Fruit fly (Drosophila melanogaster): ENCODE data around the gene Rsph9.
A peak's percentile ranks its signal among the peaks of the same experiment; 100 is the strongest.

Rsph9 gene

dm6 chr2L:17383588-17384308, 28.7 kb downstream of the Rsph9 start, which contains the start of gene Lrch (continued):
- TF ChIP-seq CG9215 (GFP tag; IDR thresholded peaks at IDR 0.05) = no peak
- no peak; the same call in 2 of the 3 replicates for TF ChIP-seq Mrtf (GFP tag; IDR thresholded peaks at IDR 0.05)
- TF ChIP-seq Fer2 (tag; optimal IDR thresholded peaks at IDR 0.05) = no peak
- TF ChIP-seq slbo (GFP tag; IDR thresholded peaks at IDR 0.05) = peak; percentile 39; the same call in 1 of the 2 replicates
- no peak for TF ChIP-seq esg (GFP tag; conservative IDR thresholded peaks at IDR 0.05)
- TF ChIP-seq CG11696 (GFP tag; IDR thresholded peaks at IDR 0.05) = no peak
- peak; percentile 68 for TF ChIP-seq onecut (GFP tag; IDR thresholded peaks at IDR 0.05)
- TF ChIP-seq CG14441 (GFP tag; IDR thresholded peaks at IDR 0.05) = 0 out of 2 replicates have a peak, but pooled peaks have one; percentile 17
- TF ChIP-seq CG4730 (GFP tag; IDR thresholded peaks at IDR 0.05) = no peak
- peak in 1 of 2 experiments; percentile 2 for TF ChIP-seq bsh (GFP tag; optimal IDR thresholded peaks at IDR 0.05)
- peak; percentile 51 for TF ChIP-seq sug (tag; optimal IDR thresholded peaks at IDR 0.05)
- TF ChIP-seq Myb (GFP tag; optimal IDR thresholded peaks at IDR 0.05) = no peak
- no peak for TF ChIP-seq CG8765 (GFP tag; IDR thresholded peaks at IDR 0.05)
- no peak for TF ChIP-seq NK7.1 (GFP tag; optimal IDR thresholded peaks at IDR 0.05)
- no peak for TF ChIP-seq CG9797 (GFP tag; optimal IDR thresholded peaks at IDR 0.05)
- no peak for TF ChIP-seq wor (GFP tag; IDR thresholded peaks at IDR 0.05)
- no peak for TF ChIP-seq ken (GFP tag; IDR thresholded peaks at IDR 0.05)
- TF ChIP-seq CG1647 (GFP tag; optimal IDR thresholded peaks at IDR 0.05) = no peak
- no peak; the same call in 1 of the 2 replicates for TF ChIP-seq seq (GFP tag; IDR thresholded peaks at IDR 0.05)
- TF ChIP-seq her (GFP tag; optimal IDR thresholded peaks at IDR 0.05) = peak; percentile 93
- TF ChIP-seq Dp (GFP tag; optimal IDR thresholded peaks at IDR 0.05) = peak; percentile 87
- peak; percentile 8 for TF ChIP-seq CG31365 (tag; optimal IDR thresholded peaks at IDR 0.05)
- no peak for TF ChIP-seq Ets65A (GFP tag)
- TF ChIP-seq scrt (GFP tag; optimal IDR thresholded peaks at IDR 0.05) = peak; percentile 55
- TF ChIP-seq kni (GFP tag; optimal IDR thresholded peaks at IDR 0.05) = peak; percentile 52
- peak; percentile 44 for TF ChIP-seq CG13894 (tag; optimal IDR thresholded peaks at IDR 0.05)
- TF ChIP-seq CG15269 (tag; optimal IDR thresholded peaks at IDR 0.05) = peak; percentile 4
- TF ChIP-seq CG2199 (GFP tag; IDR thresholded peaks at IDR 0.05) = peak; percentile 86; the same call in 1 of the 3 replicates
- peak; percentile 94 for TF ChIP-seq cg (GFP tag; optimal IDR thresholded peaks at IDR 0.05)
- TF ChIP-seq Gug (GFP tag; IDR thresholded peaks at IDR 0.05) = peak; percentile 30; the same call in 1 of the 4 replicates
- TF ChIP-seq CG31441 (GFP tag; IDR thresholded peaks at IDR 0.05) = peak; percentile 24; the same call in 1 of the 2 replicates
- TF ChIP-seq CG6689 (GFP tag; IDR thresholded peaks at IDR 0.05) = no peak
- TF ChIP-seq CG12071 (GFP tag; optimal IDR thresholded peaks at IDR 0.05) = peak; percentile 45
- no peak for TF ChIP-seq Awh (GFP tag; IDR thresholded peaks at IDR 0.05)
- TF ChIP-seq CG16863 (GFP tag; optimal IDR thresholded peaks at IDR 0.05) = no peak
- TF ChIP-seq CG7786 (GFP tag; optimal IDR thresholded peaks at IDR 0.05) = no peak
- TF ChIP-seq CG17186 (GFP tag; optimal IDR thresholded peaks at IDR 0.05) = peak; percentile 78
- no peak for TF ChIP-seq tup (GFP tag; optimal IDR thresholded peaks at IDR 0.05)
- peak; percentile 72; the same call in 3 of the 4 replicates for TF ChIP-seq Dll (GFP tag; IDR thresholded peaks at IDR 0.05; ENCODE audit: partially characterized antibody)
- no peak for TF ChIP-seq tx (GFP tag; optimal IDR thresholded peaks at IDR 0.05)
- TF ChIP-seq CG6791 (GFP tag; IDR thresholded peaks at IDR 0.05; ENCODE audit: partially characterized antibody) = peak; percentile 88
- TF ChIP-seq Nf-YA (GFP tag; IDR thresholded peaks at IDR 0.05) = no peak
- peak; percentile 49 for TF ChIP-seq Rfx (GFP tag; IDR thresholded peaks at IDR 0.05)
- TF ChIP-seq crol (GFP tag; IDR thresholded peaks at IDR 0.05) = peak; percentile 48; the same call in 1 of the 2 replicates
- TF ChIP-seq cato (GFP tag; optimal IDR thresholded peaks at IDR 0.05; ENCODE audit: borderline replicate concordance) = no peak
- TF ChIP-seq CG7357 (GFP tag; IDR thresholded peaks at IDR 0.05) = no peak
- no peak for TF ChIP-seq fd102C (GFP tag; optimal IDR thresholded peaks at IDR 0.05)
- no peak for TF ChIP-seq Pdp1 (GFP tag; optimal IDR thresholded peaks at IDR 0.05)
- peak; percentile 57 for TF ChIP-seq grn (GFP tag; optimal IDR thresholded peaks at IDR 0.05)
- TF ChIP-seq ems (GFP tag; optimal IDR thresholded peaks at IDR 0.05) = no peak
